Fruit fly (Drosophila melanogaster) whole organism: ENCODE data around the gene CG4230.

Source experiments
- CG8478 ChIP-seq: fragments of >200 bp; optimal IDR thresholded peaks from 2 replicates; lab custom pipeline; 2018; ENCODE audit warnings: inconsistent platforms
- Dll ChIP-seq: fragments of >200 bp; optimal IDR thresholded peaks from 2 replicates; lab custom pipeline; 2017
- EcR ChIP-seq, 2 experiments: fragments of >200 bp; optimal IDR thresholded peaks; 2 replicates each; lab custom pipeline; 2017; ENCODE audit warnings: missing biosample characterization in 2 of 2, missing genetic modification characterization in 2 of 2, missing genetic modification reagents in 2 of 2
- pan ChIP-seq: fragments of >200 bp; optimal IDR thresholded peaks from 2 replicates; lab custom pipeline; 2017
- psq ChIP-seq: fragments of >200 bp; optimal IDR thresholded peaks from 2 replicates; lab custom pipeline; 2017
- usp ChIP-seq: fragments of >200 bp; optimal IDR thresholded peaks from 2 replicates; lab custom pipeline; 2017; ENCODE audit warnings: missing biosample characterization, missing genetic modification characterization, mixed read lengths

CG4230 gene

DNA sequence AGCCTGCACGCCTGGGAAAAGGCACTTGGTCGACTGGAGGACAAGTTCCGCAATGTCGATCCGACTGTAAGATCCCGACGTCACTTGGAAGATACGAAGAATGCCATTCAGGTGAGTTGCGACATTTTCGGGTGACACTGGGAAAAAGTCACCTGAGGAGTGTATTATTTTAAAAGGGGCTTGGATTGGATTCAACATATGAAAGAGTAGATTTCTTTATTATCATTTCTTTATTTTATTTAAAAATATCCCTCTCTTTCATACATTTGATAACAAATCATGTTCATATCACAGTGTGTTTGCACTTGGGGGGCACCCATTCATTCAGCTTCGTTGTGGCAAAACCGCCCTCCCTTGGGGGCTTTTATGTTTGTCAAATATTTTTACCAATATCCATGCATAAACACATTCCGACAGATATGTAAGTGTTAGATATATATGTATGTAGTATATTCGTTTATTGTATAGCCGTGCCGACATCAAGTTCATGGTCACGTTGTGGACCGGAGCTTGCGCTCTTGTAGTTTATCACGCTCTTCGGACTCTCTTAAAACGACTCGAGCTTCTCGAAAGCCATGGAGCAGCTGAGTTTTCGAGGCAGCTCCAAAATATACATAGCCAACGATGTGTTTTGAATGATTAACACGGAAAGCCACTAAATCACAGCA, 51.3 kb downstream of the CG4230 start:
- no peak for TF ChIP-seq CG8478 (lab: Kevin White, UChicago)
- no peak for TF ChIP-seq pan (lab: Kevin White, UChicago)
- no peak for TF ChIP-seq Dll (lab: Kevin White, UChicago)
- TF ChIP-seq EcR (GFP tag; optimal IDR thresholded peaks at IDR 0.05; lab: Kevin White, UChicago), result no peak

DNA sequence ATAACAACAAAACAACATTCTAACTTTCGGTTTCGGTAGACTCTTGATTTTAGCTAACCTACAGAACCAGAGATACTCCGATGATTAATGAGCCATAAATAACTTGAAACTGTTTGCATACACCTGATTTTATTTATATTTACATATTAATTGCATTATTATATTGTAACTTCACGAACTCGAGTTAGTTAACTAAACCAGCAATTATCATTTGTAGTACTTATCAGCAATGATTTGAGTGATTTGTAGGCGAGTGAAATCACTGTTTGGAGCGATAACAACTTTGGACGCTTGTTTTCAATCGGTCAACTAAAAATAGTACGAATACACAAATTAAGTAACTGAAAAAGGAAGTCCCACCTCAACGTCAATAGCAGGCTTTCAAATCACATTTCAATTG, 51.8 kb downstream of the CG4230 start:
- TF ChIP-seq EcR (GFP tag; optimal IDR thresholded peaks at IDR 0.05; lab: Kevin White, UChicago) (no peak), psq (lab: Kevin White, UChicago) (no peak), pan (lab: Kevin White, UChicago) (no peak), usp (GFP tag; lab: Kevin White, UChicago) (no peak), CG8478 (lab: Kevin White, UChicago) (no peak), Dll (lab: Kevin White, UChicago) (no peak)
